Worm (Caenorhabditis elegans) whole organism, late embryonic: ENCODE data around the gene tpra-1.

Experiments used
- ama-1 ChIP-seq: fragments of 150-350 bp; optimal IDR thresholded peaks from 2 replicates; lab custom pipeline; 2014
- ceh-14 ChIP-seq: sonication (generic microtip); optimal IDR thresholded peaks from 2 replicates; lab custom pipeline; 2016; ENCODE audit warnings: missing genotype, missing genetic modification characterization, missing compliant biosample characterization
- elt-2 ChIP-seq: sonication (generic microtip); optimal IDR thresholded peaks from 2 replicates; lab custom pipeline; 2016; ENCODE audit warnings: missing genetic modification reagents, missing genetic modification characterization, missing compliant biosample characterization
- hlh-6 ChIP-seq: sonication (generic microtip); optimal IDR thresholded peaks from 2 replicates; lab custom pipeline; 2016; ENCODE audit warnings: missing genotype, missing genetic modification characterization, missing compliant biosample characterization
- nhr-232 ChIP-seq: sonication (generic microtip); optimal IDR thresholded peaks from 2 replicates; lab custom pipeline; 2016; ENCODE audit warnings: missing genetic modification characterization, missing compliant biosample characterization
- pat-9 ChIP-seq: fragments of 200-800 bp; sonication (Bioruptor generic); optimal IDR thresholded peaks from 2 replicates; lab custom pipeline; 2018; ENCODE audit warnings: mild to moderate bottlenecking, missing genetic modification characterization, moderate library complexity, missing compliant biosample characterization
- pqm-1 ChIP-seq: sonication (generic microtip); optimal IDR thresholded peaks from 2 replicates; lab custom pipeline; 2016; ENCODE audit warnings: missing genetic modification characterization, missing compliant biosample characterization
- ttx-3 ChIP-seq: sonication (generic microtip); optimal IDR thresholded peaks from 2 replicates; lab custom pipeline; 2016; ENCODE audit warnings: missing genetic modification reagents, missing genetic modification characterization, missing compliant biosample characterization
- unc-86 ChIP-seq: sonication (generic microtip); optimal IDR thresholded peaks from 2 replicates; lab custom pipeline; 2016; ENCODE audit warnings: missing genetic modification characterization, missing compliant biosample characterization

- no peak for TF ChIP-seq hlh-6 (tag; lab: Kevin White, UChicago)
- TF ChIP-seq elt-2 (tag; lab: Kevin White, UChicago) = no peak
- TF ChIP-seq pat-9 (tag; lab: Kevin White, UChicago) = no peak
- TF ChIP-seq nhr-232 (tag; lab: Kevin White, UChicago) = no peak
- TF ChIP-seq ceh-14 (tag; lab: Kevin White, UChicago) = no peak
- TF ChIP-seq pqm-1 = no peak
- TF ChIP-seq ama-1 (lab: Kevin White, UChicago) = no peak
- no peak for TF ChIP-seq ttx-3
- no peak for TF ChIP-seq unc-86 (tag; lab: Kevin White, UChicago)
These were observed 35.9 kb upstream of the tpra-1 start for ce11 chrIV:8920284-8920806.
